Worm (Caenorhabditis elegans) whole organism, L2 larva: ENCODE results near the gene Y39F10A.6.

Experiments
- R02D3.7 ChIP-seq: fragments of 150-350 bp; optimal IDR thresholded peaks from 2 replicates; lab custom pipeline; 2014; ENCODE audit warnings: missing biosample characterization, missing genetic modification characterization
- nhr-25 ChIP-seq: fragments of 150-350 bp; sonication (generic microtip); optimal IDR thresholded peaks from 3 replicates; lab custom pipeline; 2014; ENCODE audit warnings: missing biosample characterization, missing genetic modification characterization

- TF ChIP-seq nhr-25 (no peak), R02D3.7 (no peak)
Measured at ce11 chrII:764385-764784, 19.0 kb downstream of the Y39F10A.6 start.
